Worm (Caenorhabditis elegans): ENCODE results near the gene aex-3.

aex-3 gene

DNA sequence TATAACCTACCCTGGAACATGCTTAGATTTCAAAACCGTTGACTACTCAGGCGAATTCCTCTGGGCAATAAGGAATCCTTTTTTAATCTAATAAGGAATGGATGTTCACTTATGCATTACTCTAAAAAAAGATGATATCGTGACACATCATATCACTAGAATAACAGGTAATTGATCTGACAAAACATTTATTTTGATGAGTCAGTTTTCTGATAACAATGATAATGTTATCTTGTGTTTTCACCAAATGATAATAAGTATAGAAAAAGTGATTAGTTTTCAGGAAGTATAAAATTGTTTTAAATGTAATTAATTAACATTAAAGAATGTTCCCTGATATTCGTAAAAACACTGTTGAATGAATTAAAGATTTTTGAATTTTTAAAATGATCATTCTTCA is 30.5 kb downstream of the aex-3 start:
- TF ChIP-seq flt-1 (GFP tag; IDR thresholded peaks at IDR 0.05), result no peak
- no peak for TF ChIP-seq ztf-23 (GFP tag; IDR thresholded peaks at IDR 0.05)
- TF ChIP-seq ref-1 (GFP tag; conservative IDR thresholded peaks at IDR 0.05), result no peak
- no peak for TF ChIP-seq T22C8.4 (GFP tag; IDR thresholded peaks at IDR 0.05)
- no peak for TF ChIP-seq cog-1 (tag; optimal IDR thresholded peaks at IDR 0.05)
- no peak for TF ChIP-seq klf-2 (GFP tag; conservative IDR thresholded peaks at IDR 0.05)
- TF ChIP-seq med-1 (GFP tag; optimal IDR thresholded peaks at IDR 0.05; ENCODE audit: insufficient read depth), result no peak
- TF ChIP-seq tab-1 (GFP tag; IDR thresholded peaks at IDR 0.05), result no peak
- no peak for TF ChIP-seq ztf-29 (GFP tag; IDR thresholded peaks at IDR 0.05)

DNA sequence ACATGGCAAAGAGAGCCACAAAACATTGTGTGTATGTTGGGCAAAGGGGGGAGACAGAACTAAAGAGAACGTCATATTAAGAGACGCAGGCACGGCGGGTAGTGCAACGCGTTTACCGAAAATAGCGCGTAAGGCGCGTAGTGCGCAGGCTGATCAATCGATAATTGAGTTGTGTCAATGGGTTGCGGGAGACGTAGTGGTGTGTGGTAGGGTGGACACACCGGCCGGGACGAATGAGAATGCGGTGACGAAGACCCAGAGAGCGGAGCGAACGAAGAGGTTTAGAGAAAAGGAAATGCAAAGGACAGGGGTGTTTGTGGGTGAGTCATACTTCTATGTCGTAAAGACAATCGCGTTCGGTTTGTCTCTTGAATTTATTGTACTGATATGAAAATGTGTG is 31.8 kb downstream of the aex-3 start:
- peak; percentile 50; the same call in 1 of the 2 replicates for TF ChIP-seq tab-1 (GFP tag; IDR thresholded peaks at IDR 0.05)
- peak; percentile 100 for TF ChIP-seq T22C8.4 (GFP tag; IDR thresholded peaks at IDR 0.05)
- TF ChIP-seq cog-1 (tag; optimal IDR thresholded peaks at IDR 0.05), result peak; percentile 85
- TF ChIP-seq flt-1 (GFP tag; IDR thresholded peaks at IDR 0.05), result no peak

DNA sequence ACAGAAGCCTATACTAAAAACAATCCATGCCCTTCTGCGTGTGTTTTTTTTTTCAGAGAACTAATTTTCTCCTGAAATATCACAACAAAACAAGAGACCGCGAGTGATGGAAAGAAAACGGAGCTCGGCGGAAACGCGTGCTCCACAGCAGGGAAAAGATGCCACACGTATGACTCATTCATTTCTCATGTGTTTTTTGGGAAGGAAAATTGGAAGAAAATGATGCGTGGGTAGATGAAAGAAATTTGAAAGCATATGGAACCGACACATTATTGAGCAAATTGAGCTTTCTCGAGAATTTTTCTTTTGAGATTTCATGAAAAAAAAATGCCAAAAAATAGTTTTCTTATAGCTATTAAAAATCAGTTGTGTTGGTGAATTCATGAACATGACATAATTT is 33.2 kb downstream of the aex-3 start:
- no peak for TF ChIP-seq klf-2 (GFP tag; conservative IDR thresholded peaks at IDR 0.05)
- TF ChIP-seq T22C8.4 (GFP tag; IDR thresholded peaks at IDR 0.05), result no peak
- no peak for TF ChIP-seq cog-1 (tag; optimal IDR thresholded peaks at IDR 0.05)
- TF ChIP-seq tab-1 (GFP tag; IDR thresholded peaks at IDR 0.05), result no peak
- TF ChIP-seq flt-1 (GFP tag; IDR thresholded peaks at IDR 0.05), result no peak
- TF ChIP-seq ztf-29 (GFP tag; IDR thresholded peaks at IDR 0.05), result no peak
- no peak for TF ChIP-seq med-1 (GFP tag; optimal IDR thresholded peaks at IDR 0.05; ENCODE audit: insufficient read depth)
- no peak for TF ChIP-seq ref-1 (GFP tag; conservative IDR thresholded peaks at IDR 0.05)
- TF ChIP-seq ztf-23 (GFP tag; IDR thresholded peaks at IDR 0.05), result no peak

DNA sequence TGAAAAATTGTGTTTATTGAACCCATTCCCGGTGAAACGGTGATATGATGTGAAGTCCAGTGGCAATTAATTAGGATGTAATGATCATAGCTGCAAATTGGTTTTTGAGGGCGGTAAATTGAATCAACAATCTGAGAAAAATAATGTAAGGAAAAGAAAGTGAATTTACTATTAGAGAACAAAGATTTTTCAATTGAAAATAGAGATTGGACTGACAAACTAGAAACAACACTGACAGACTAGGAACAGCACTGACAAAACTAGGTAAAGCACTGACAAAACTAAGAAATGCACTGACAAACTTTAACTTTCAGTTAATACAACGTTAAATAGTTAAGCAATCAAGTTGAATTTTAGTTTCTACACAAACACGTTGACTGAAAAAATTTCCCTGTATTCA is 33.7 kb downstream of the aex-3 start, which contains the start of gene sli-1:
Gene sli-1 (minus strand): TSS at position 101 of the 400 bp plus-strand sequence.
- no peak for TF ChIP-seq cog-1 (tag; optimal IDR thresholded peaks at IDR 0.05)

DNA sequence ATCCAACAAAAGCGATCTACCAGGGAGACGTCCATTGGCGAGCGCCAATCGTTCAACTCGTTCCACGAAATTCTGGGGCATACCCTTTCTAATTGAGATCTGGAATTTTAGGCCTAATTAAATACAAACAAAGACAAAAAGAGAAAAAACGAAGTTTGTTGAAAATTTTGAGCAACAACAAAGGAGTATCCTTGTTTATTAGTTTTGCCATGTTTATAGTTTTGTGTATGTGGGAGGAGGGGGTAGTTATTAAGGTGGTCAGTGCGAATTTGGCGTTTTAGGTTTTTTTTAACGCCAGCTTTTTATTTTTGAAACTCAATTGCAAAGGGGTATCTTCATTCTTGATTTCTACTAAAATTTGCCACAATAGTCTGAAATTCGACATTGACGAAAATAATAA is 45.1 kb downstream of the aex-3 start, which contains the start of gene irk-2:
Gene irk-2 (minus strand): TSS at position 101 of the 400 bp plus-strand sequence.
- TF ChIP-seq T22C8.4 (GFP tag; IDR thresholded peaks at IDR 0.05), result no peak
- TF ChIP-seq ref-1 (GFP tag; conservative IDR thresholded peaks at IDR 0.05), result no peak
- no peak for TF ChIP-seq med-1 (GFP tag; optimal IDR thresholded peaks at IDR 0.05; ENCODE audit: insufficient read depth)
- no peak for TF ChIP-seq ztf-23 (GFP tag; IDR thresholded peaks at IDR 0.05)
- TF ChIP-seq flt-1 (GFP tag; IDR thresholded peaks at IDR 0.05), result no peak

DNA sequence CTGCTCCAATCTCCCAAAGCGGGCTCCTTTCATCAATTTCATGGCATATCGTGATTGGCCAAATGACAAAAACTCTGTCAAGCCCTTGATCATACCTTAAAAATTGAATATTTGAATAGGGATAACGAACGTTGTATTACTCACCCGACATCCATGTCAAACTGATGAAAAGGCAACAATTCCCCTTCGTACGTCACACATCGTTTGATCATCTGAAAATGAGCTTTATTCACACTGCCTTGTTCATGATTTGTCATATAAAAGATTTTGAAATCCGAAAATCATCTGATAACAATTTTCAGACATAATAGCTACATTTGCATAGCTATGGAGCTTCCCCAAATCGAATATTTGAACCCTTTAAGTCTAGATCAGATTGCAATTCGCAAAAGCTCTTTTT is 53.0 kb downstream of the aex-3 start, which contains the start of gene M02A10.1:
Gene M02A10.1 (plus strand): TSS at position 301 of the 400 bp plus-strand sequence.
- TF ChIP-seq klf-2 (GFP tag; conservative IDR thresholded peaks at IDR 0.05), result no peak
- no peak for TF ChIP-seq T22C8.4 (GFP tag; IDR thresholded peaks at IDR 0.05)
- no peak for TF ChIP-seq ztf-29 (GFP tag; IDR thresholded peaks at IDR 0.05)
- no peak for TF ChIP-seq tab-1 (GFP tag; IDR thresholded peaks at IDR 0.05)
